Fruit fly (Drosophila melanogaster) whole organism, larva: ENCODE measurements around the gene Prdm13.

Experiments used
- noc ChIP-seq: fragments of 200-800 bp; sonication (Bioruptor generic); optimal IDR thresholded peaks from 3 replicates; lab custom pipeline; 2019; ENCODE audit warnings: missing biosample characterization, mild to moderate bottlenecking, missing genetic modification characterization, moderate library complexity

Prdm13 gene

dm6 chr3L:6162483-6163128 is at the start of gene Prdm13:
Gene Prdm13 (plus strand): TSS chr3L:6163127.
- no peak for TF ChIP-seq noc

dm6 chr3L:6115505-6115904 is 47.4 kb upstream of the Prdm13 start:
- no peak for TF ChIP-seq noc

DNA sequence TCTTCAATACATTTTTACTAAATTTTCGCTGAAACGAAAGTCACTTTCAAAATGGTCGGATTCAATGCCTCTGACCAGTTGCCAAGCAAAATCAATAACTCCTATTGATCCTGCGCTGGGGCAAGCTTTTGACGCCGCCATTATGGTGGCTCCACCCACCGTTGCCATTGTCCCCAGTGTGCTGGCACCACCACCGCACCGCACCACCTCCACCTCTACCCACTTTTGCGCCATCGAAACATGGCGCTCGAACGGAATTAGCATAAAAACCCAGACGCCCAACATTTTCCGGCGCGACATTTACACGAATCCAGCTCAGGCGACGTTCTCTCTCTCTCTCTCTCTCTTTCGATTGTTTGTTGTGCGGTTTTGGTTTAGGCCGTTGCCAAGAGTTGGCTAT is 46.0 kb upstream of the Prdm13 start:
- TF ChIP-seq noc = no peak

DNA sequence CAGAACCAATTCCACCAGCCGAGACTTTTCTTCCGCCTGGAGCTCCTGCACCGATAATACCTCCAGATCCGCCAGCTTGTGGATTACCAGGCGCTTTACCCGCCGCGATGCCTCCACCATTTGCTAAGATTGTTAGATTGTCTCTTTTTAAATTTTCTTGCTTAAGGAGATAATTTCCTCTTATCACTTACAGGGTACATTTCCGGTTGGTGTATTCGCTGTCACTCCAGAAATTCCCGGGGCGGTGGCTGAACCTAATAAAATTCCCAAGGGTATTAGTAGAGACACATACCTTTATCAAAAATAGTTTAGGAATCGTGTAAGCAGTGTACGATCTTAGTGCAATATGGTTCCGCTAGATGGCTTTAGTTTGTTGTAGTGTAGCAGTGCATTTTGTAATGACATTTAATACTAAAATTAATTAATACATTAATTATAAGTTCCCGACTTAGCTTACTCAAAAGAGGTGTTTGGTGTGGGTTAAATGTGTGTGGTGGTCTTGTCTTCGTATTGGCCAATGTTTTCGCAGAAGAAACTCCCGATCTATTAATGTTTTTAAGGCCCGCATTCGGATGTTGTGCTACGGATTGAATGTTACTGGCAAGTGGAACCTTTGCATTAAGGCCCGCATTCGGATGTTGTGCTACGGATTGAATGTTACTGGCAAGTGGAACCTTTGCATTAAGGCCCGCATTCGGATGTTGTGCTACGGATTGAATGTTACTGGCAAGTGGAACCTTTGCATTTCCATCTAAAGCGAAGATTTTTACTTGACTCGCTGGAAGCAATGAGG is 38.1 kb upstream of the Prdm13 start:
- TF ChIP-seq noc = no peak

dm6 chr3L:6125409-6125689 is 37.6 kb upstream of the Prdm13 start:
- TF ChIP-seq noc = no peak

dm6 chr3L:6129591-6129990 is 33.3 kb upstream of the Prdm13 start:
- no peak for TF ChIP-seq noc

DNA sequence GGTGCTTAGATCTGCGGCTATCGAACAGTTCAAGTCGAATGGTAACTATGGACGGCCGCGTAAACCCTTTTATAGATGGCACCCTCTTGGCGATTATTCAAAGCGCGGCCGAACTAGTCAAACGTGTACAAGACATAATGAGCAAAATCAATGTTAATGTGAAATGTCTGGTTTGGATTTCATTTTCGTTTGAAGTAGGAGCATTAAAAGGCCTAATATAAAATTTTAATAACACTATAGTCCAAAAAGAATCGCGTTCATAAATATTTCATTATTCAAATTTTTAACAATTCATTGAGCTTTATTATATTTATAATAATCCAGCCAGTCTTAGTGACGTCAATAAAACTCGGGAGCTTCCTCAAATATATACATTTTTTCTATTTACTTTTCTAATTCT is 32.0 kb upstream of the Prdm13 start, which contains the start of gene Lcp65Ag3:
TSS of gene Lcp65Ag3 (minus strand) at position 46 of the 400 bp plus-strand sequence.
- TF ChIP-seq noc = no peak

DNA sequence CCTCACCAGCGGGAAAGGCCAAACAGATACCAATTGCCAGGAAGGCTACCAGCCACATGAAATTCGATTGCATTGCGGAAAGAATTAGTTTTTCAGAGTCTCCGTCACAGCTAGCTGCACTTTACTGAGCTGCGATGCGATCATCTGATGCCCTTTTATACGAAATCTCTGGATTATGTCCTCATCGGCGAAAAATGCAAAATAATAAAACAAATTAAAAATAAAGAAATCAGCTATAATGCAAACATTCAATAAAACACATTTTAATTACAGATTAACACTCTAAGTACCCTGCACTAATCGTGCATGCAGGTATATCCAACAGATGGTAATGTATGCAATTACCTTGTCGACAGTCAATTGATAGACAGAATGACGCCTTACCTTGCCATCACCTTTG is 30.9 kb upstream of the Prdm13 start, which contains the start of gene Cpr65Au:
TSS of gene Cpr65Au (minus strand) at position 101 of the 400 bp plus-strand sequence.
- TF ChIP-seq noc = no peak

- TF ChIP-seq noc = no peak
These were observed 29.4 kb upstream of the Prdm13 start, which contains the start of gene Lcp65Ag2 for dm6 chr3L:6133546-6133945. Gene Lcp65Ag2 (minus strand): TSS chr3L:6133593.

- TF ChIP-seq noc = no peak
These were observed 27.8 kb upstream of the Prdm13 start, which contains the start of gene Lcp65Ag1 for dm6 chr3L:6135174-6135573. Gene Lcp65Ag1 (minus strand): TSS chr3L:6135274.

DNA sequence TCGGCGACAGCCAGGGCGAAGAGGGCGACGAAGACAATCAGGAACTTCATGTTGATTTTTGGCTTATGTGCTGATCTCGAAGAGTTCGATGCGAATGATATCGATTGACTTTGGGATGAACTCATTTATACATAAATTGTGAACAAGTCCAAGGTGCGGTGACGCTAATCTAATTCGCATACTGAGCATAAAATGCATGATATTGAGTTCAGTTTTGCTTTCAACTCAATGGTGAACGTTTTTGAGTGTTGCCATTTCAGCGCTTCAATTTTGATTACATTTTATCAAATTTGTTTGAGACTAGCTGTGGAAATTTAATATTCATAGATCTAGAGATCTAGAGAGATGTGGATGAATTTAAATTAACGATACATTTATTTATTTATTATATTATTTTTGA is 26.2 kb upstream of the Prdm13 start, which contains the start of gene Lcp65Af:
TSS of gene Lcp65Af (minus strand) at position 101 of the 400 bp plus-strand sequence.
- no peak for TF ChIP-seq noc

- no peak for TF ChIP-seq noc
These were observed 24.9 kb upstream of the Prdm13 start, which contains the start of gene Lcp65Ae for dm6 chr3L:6138018-6138417. Gene Lcp65Ae (minus strand): TSS chr3L:6138118.

DNA sequence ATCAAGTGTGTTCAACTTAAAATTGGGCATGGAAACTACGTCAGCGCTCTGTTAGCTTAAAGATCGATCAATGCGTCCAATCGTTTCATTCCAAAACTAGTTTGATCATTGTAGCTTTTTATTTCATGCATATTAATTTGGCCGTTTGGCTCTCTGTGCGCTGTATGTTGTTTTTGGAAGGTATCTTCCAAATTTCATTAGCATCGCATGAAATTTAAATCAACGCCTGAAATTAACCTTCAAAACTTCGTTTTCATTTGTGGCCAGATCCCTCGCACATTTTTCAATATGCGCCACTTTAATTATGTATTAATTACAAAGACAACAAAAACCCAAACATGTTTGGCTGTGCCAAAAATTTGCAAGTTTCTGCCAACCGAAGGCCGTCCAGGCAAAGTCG is 24.3 kb upstream of the Prdm13 start:
- TF ChIP-seq noc = no peak

DNA sequence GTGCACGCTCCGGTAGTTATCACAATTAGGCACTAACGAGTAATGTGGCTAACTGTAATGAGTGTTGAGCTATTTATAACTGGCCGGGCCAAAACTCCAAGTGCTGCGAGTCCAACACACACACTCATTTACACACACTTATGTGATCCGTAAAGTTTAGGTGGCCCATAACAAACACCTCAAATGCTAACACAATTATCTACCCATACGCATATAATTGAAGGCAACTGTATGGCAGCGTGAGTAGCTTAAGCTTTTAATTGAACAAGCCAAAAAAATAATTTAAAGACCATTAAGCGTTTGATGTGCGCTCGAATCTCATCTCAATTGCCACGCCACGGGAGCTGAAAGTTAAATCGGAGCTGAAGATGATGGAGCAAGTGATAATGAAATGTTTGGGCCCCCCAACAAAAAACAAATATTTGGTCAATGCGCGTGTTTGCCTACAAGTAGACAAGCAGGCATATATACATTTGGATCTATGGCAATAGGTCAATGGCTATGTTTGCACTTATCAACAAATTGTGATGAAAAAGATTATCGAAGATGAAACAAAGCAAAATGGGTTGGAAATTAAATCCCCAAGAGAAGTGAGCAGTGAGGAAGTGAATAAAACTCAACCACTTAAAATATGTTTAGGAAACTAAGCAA is 22.9 kb upstream of the Prdm13 start, which contains the start of gene Cpr65Av:
TSS of gene Cpr65Av (minus strand) at position 51 of the 651 bp plus-strand sequence.
- TF ChIP-seq noc = no peak

DNA sequence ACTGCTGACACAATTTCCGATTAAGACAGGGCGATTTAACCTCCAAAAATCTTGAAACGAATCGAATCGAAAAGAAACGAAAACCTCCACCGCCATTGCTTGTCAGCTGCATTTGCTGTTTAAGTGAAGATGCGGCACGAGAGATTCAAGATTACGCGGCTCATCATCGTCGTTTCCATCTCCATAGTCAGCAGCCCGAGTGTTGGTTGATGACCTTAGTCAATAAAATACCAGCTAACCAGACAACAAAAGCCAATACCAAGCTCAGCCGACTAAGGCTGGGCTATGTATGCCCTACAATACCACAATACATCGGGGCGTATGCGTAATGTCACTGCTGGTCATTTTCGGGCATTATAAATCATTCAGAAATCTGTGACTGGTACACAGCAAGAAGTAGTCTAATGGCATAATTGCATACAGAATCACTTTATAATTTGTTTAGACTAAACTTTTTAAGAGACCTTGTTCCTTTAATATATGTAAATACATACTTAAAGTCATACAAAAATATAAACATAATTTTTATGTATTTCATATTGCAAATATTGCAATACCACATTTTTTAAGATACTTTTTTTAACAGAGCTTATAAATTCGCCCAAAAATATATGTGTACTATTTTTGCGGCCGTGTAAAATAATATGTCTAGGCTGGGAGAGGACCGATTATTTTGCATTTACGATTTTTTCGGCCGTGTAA is 22.0 kb upstream of the Prdm13 start:
- TF ChIP-seq noc = no peak

- TF ChIP-seq noc = no peak
These were observed 21.4 kb upstream of the Prdm13 start for dm6 chr3L:6141538-6141937.

- TF ChIP-seq noc = no peak
These were observed 20.6 kb upstream of the Prdm13 start, which contains the start of gene Cpr65Aw for dm6 chr3L:6142313-6142712. Gene Cpr65Aw (minus strand): TSS chr3L:6142413.
